Fruit fly (Drosophila melanogaster) whole organism, embryonic: ENCODE data around the gene Ntf-2.

Experiments used
- Abd-B ChIP-seq: fragments of 200-800 bp; sonication (Bioruptor generic); optimal IDR thresholded peaks from 2 replicates; lab custom pipeline; 2018; ENCODE audit warnings: missing biosample characterization, mild to moderate bottlenecking, missing genetic modification characterization, moderate library complexity
- Aef1 ChIP-seq: fragments of 200-800 bp; sonication (Bioruptor generic); IDR thresholded peaks from 3 replicates; pipeline ENCODE4 v1.3.6; 2022; ENCODE audit warnings: missing biosample characterization, missing genetic modification characterization
- Atf3 ChIP-seq: fragments of 200-800 bp; sonication (Bioruptor generic); optimal IDR thresholded peaks from 3 replicates; lab custom pipeline; 2016; ENCODE audit warnings: missing biosample characterization, missing genetic modification characterization
- Blimp-1 ChIP-seq: fragments of 200-800 bp; sonication (Bioruptor generic); optimal IDR thresholded peaks from 3 replicates; lab custom pipeline; 2018; ENCODE audit warnings: missing biosample characterization, missing genetic modification characterization, mild to moderate bottlenecking, moderate library complexity, missing genetic modification reagents
- CG11456 ChIP-seq: fragments of 200-800 bp; sonication (Bioruptor generic); IDR thresholded peaks from 3 replicates; pipeline ENCODE4 v1.3.6; 2022; ENCODE audit warnings: missing biosample characterization, missing genetic modification characterization
- CG14014 ChIP-seq: fragments of 200-800 bp; sonication (Bioruptor generic); IDR thresholded peaks from 2 replicates; pipeline ENCODE4 v1.3.6; 2022; ENCODE audit warnings: missing biosample characterization, missing genetic modification characterization
- CG17612 ChIP-seq: fragments of 200-800 bp; sonication (Bioruptor generic); IDR thresholded peaks from 2 replicates; pipeline ENCODE4 v1.3.6; 2022; ENCODE audit warnings: missing biosample characterization, missing genetic modification characterization
- CG2116 ChIP-seq: fragments of 200-800 bp; sonication (Bioruptor generic); optimal IDR thresholded peaks from 3 replicates; lab custom pipeline; 2018; ENCODE audit warnings: missing biosample characterization, mild to moderate bottlenecking, missing genetic modification characterization
- CG2129 ChIP-seq: fragments of 200-800 bp; sonication (Bioruptor generic); IDR thresholded peaks from 2 replicates; pipeline ENCODE4 v1.3.6; 2022; ENCODE audit warnings: missing biosample characterization, missing genetic modification characterization; ENCODE audit not compliant: partially characterized antibody
- CG2202 ChIP-seq: fragments of 200-800 bp; sonication (Bioruptor generic); optimal IDR thresholded peaks from 2 replicates; lab custom pipeline; 2018; ENCODE audit warnings: missing biosample characterization, mild to moderate bottlenecking, missing genetic modification characterization
- CG2889 ChIP-seq: fragments of 200-800 bp; sonication (Bioruptor generic); IDR thresholded peaks from 3 replicates; pipeline ENCODE4 v1.3.6; 2022; ENCODE audit warnings: missing biosample characterization, missing genetic modification characterization
- CG3838 ChIP-seq: fragments of 200-800 bp; sonication (Bioruptor generic); optimal IDR thresholded peaks from 3 replicates; lab custom pipeline; 2016; ENCODE audit warnings: missing biosample characterization, missing genetic modification characterization
- CG3847 ChIP-seq: fragments of 200-800 bp; sonication (Bioruptor generic); IDR thresholded peaks from 2 replicates; pipeline ENCODE4 v1.3.6; 2022; ENCODE audit warnings: missing biosample characterization, missing genetic modification characterization
- CG4282 ChIP-seq: fragments of 200-800 bp; sonication (Bioruptor generic); optimal IDR thresholded peaks from 2 replicates; lab custom pipeline; 2016; ENCODE audit warnings: missing biosample characterization, missing genetic modification characterization
- CG4707 ChIP-seq: fragments of 200-800 bp; sonication (Bioruptor generic); optimal IDR thresholded peaks from 2 replicates; lab custom pipeline; 2018; ENCODE audit warnings: missing biosample characterization, mild to moderate bottlenecking, missing genetic modification characterization, moderate library complexity
- CG6272 ChIP-seq: fragments of 200-800 bp; sonication (Bioruptor generic); IDR thresholded peaks from 2 replicates; pipeline ENCODE4 v1.3.6; 2022; ENCODE audit warnings: missing biosample characterization, missing genetic modification characterization
- CG6854 ChIP-seq: fragments of 200-800 bp; sonication (Bioruptor generic); optimal IDR thresholded peaks from 3 replicates; lab custom pipeline; 2017; ENCODE audit warnings: missing biosample characterization, mild to moderate bottlenecking, missing genetic modification characterization
- CG8290 ChIP-seq, 3 experiments: fragments of 200-800 bp; sonication (Bioruptor generic); optimal IDR thresholded peaks; 2 replicates each; lab custom pipeline; 2016 to 2019; ENCODE audit warnings: missing biosample characterization in 3 of 3, missing genetic modification characterization in 3 of 3, mild to moderate bottlenecking in 2 of 3, moderate library complexity in 1 of 3
- CG8924 ChIP-seq: fragments of 200-800 bp; optimal IDR thresholded peaks from 3 replicates; lab custom pipeline; 2019; ENCODE audit warnings: missing biosample characterization, mild to moderate bottlenecking, missing genetic modification characterization, moderate library complexity
- D ChIP-seq, 2 experiments: fragments of 200-800 bp in 1 of 2; fragments of >200 bp in 1 of 2; sonication (Bioruptor generic) in 1 of 2; optimal IDR thresholded peaks; 2 replicates in 1 of 2; 3 replicates in 1 of 2; lab custom pipeline; 2017; ENCODE audit warnings: mild to moderate bottlenecking in 1 of 2, missing biosample characterization in 1 of 2, missing genetic modification characterization in 1 of 2, missing genetic modification reagents in 1 of 2
- Deaf1 ChIP-seq: fragments of 200-800 bp; optimal IDR thresholded peaks from 3 replicates; lab custom pipeline; 2019; ENCODE audit warnings: missing biosample characterization, mild to moderate bottlenecking, missing genetic modification characterization, moderate library complexity
- Eip74EF ChIP-seq, 2 experiments: fragments of 200-800 bp in 1 of 2; fragments of >200 bp in 1 of 2; sonication (Bioruptor generic) in 1 of 2; optimal IDR thresholded peaks; 2 replicates each; lab custom pipeline; 2017 to 2019; ENCODE audit warnings: missing biosample characterization in 2 of 2, missing genetic modification characterization in 2 of 2, mild to moderate bottlenecking in 1 of 2, moderate library complexity in 1 of 2
- Elba2 ChIP-seq: fragments of 200-800 bp; sonication (Bioruptor generic); optimal IDR thresholded peaks from 3 replicates; lab custom pipeline; 2016; ENCODE audit warnings: missing biosample characterization, missing genetic modification characterization
- Gug ChIP-seq: fragments of 200-800 bp; sonication (Bioruptor generic); IDR thresholded peaks from 4 replicates; pipeline ENCODE4 v1.3.6; 2022; ENCODE audit warnings: missing biosample characterization, missing genetic modification characterization
- HmgZ ChIP-seq: fragments of 200-800 bp; sonication (Bioruptor generic); optimal IDR thresholded peaks from 2 replicates; lab custom pipeline; 2018; ENCODE audit warnings: missing biosample characterization, mild to moderate bottlenecking, missing genetic modification characterization
- Hr3 ChIP-seq: fragments of 200-800 bp; sonication (Bioruptor generic); optimal IDR thresholded peaks from 3 replicates; lab custom pipeline; 2016; ENCODE audit warnings: missing biosample characterization, missing genetic modification characterization
- NK7.1 ChIP-seq: fragments of 200-800 bp; sonication (Bioruptor generic); optimal IDR thresholded peaks from 3 replicates; lab custom pipeline; 2016; ENCODE audit warnings: missing biosample characterization, missing genetic modification characterization
- NfI ChIP-seq: fragments of 200-800 bp; sonication (Bioruptor generic); optimal IDR thresholded peaks from 3 replicates; lab custom pipeline; 2018; ENCODE audit warnings: missing biosample characterization, mild to moderate bottlenecking, missing genetic modification characterization, moderate library complexity
- Oaz ChIP-seq: fragments of 200-800 bp; sonication (Bioruptor generic); IDR thresholded peaks from 2 replicates; pipeline ENCODE4 v1.3.6; 2022; ENCODE audit warnings: missing biosample characterization, missing genetic modification characterization
- Optix ChIP-seq: fragments of 200-800 bp; sonication (Bioruptor generic); IDR thresholded peaks from 3 replicates; pipeline ENCODE4 v1.3.6; 2022; ENCODE audit warnings: missing biosample characterization, missing genetic modification characterization
- Ssrp ChIP-seq: fragments of 200-800 bp; sonication (Bioruptor generic); optimal IDR thresholded peaks from 2 replicates; lab custom pipeline; 2018; ENCODE audit warnings: missing biosample characterization, mild to moderate bottlenecking, missing genetic modification characterization, moderate library complexity
- Stat92E ChIP-seq, 3 experiments: fragments of >200 bp in 2 of 3; fragments of 200-800 bp in 1 of 3; sonication (Bioruptor generic) in 1 of 3; optimal IDR thresholded peaks; 2 replicates each; lab custom pipeline; 2017 to 2019; ENCODE audit warnings: missing biosample characterization in 3 of 3, missing genetic modification characterization in 3 of 3, mild to moderate bottlenecking in 1 of 3, moderate library complexity in 1 of 3
- ase ChIP-seq: fragments of 200-800 bp; sonication (Bioruptor generic); IDR thresholded peaks from 3 replicates; pipeline ENCODE4 v1.3.6; 2022; ENCODE audit warnings: missing biosample characterization, missing genetic modification characterization
- bbx ChIP-seq: fragments of 200-800 bp; sonication (Bioruptor generic); IDR thresholded peaks from 2 replicates; pipeline ENCODE4 v1.3.6; 2022; ENCODE audit warnings: missing biosample characterization, missing genetic modification characterization; ENCODE audit not compliant: partially characterized antibody
- bigmax ChIP-seq: fragments of 200-800 bp; sonication (Bioruptor generic); optimal IDR thresholded peaks from 2 replicates; lab custom pipeline; 2018; ENCODE audit warnings: missing biosample characterization, mild to moderate bottlenecking, missing genetic modification characterization
- bowl ChIP-seq: fragments of 200-800 bp; sonication (Bioruptor generic); IDR thresholded peaks from 2 replicates; pipeline ENCODE4 v1.3.6; 2022; ENCODE audit warnings: missing biosample characterization, missing genetic modification characterization
- btn ChIP-seq: fragments of 200-800 bp; sonication (Bioruptor generic); optimal IDR thresholded peaks from 2 replicates; lab custom pipeline; 2016; ENCODE audit warnings: missing biosample characterization, missing genetic modification characterization
- fd64A ChIP-seq: fragments of 200-800 bp; sonication (Bioruptor generic); optimal IDR thresholded peaks from 3 replicates; lab custom pipeline; 2018; ENCODE audit warnings: missing biosample characterization, mild to moderate bottlenecking, missing genetic modification characterization
- hkb ChIP-seq, 2 experiments: fragments of 200-800 bp in 1 of 2; fragments of >200 bp in 1 of 2; sonication (Bioruptor generic) in 1 of 2; IDR thresholded peaks in 1 of 2; optimal IDR thresholded peaks in 1 of 2; 2 replicates each; pipeline versions ENCODE4 v1.3.6 to Lab custom; 2017 to 2022; ENCODE audit warnings: missing biosample characterization in 1 of 2, missing genetic modification characterization in 1 of 2
- knrl ChIP-seq: fragments of 200-800 bp; sonication (Bioruptor generic); IDR thresholded peaks from 3 replicates; pipeline ENCODE4 v1.3.6; 2022; ENCODE audit warnings: missing biosample characterization, missing genetic modification characterization; ENCODE audit not compliant: partially characterized antibody
- odd ChIP-seq: fragments of 200-800 bp; sonication (Bioruptor generic); optimal IDR thresholded peaks from 2 replicates; lab custom pipeline; 2017; ENCODE audit warnings: missing biosample characterization, mild to moderate bottlenecking, missing genetic modification characterization
- run ChIP-seq: fragments of 200-800 bp; sonication (Bioruptor generic); optimal IDR thresholded peaks from 3 replicates; lab custom pipeline; 2018; ENCODE audit warnings: missing biosample characterization, mild to moderate bottlenecking, missing genetic modification characterization
- tin ChIP-seq: fragments of 200-800 bp; sonication (Bioruptor generic); optimal IDR thresholded peaks from 3 replicates; lab custom pipeline; 2016; ENCODE audit warnings: missing biosample characterization, missing genetic modification characterization
- toy ChIP-seq: fragments of 200-800 bp; sonication (Bioruptor generic); IDR thresholded peaks from 2 replicates; pipeline ENCODE4 v1.3.6; 2022; ENCODE audit warnings: missing biosample characterization, missing genetic modification characterization
- tup ChIP-seq: fragments of 200-800 bp; sonication (Bioruptor generic); optimal IDR thresholded peaks from 2 replicates; lab custom pipeline; 2016; ENCODE audit warnings: missing biosample characterization, mild to moderate bottlenecking, missing genetic modification characterization, moderate library complexity
- usp ChIP-seq: fragments of >200 bp; optimal IDR thresholded peaks from 2 replicates; lab custom pipeline; 2017; ENCODE audit warnings: missing biosample characterization, missing genetic modification characterization
- vnd ChIP-seq: fragments of 200-800 bp; sonication (Bioruptor generic); IDR thresholded peaks from 3 replicates; pipeline ENCODE4 v1.3.6; 2022; ENCODE audit warnings: missing biosample characterization, missing genetic modification characterization; ENCODE audit not compliant: partially characterized antibody

Gene Ntf-2

DNA sequence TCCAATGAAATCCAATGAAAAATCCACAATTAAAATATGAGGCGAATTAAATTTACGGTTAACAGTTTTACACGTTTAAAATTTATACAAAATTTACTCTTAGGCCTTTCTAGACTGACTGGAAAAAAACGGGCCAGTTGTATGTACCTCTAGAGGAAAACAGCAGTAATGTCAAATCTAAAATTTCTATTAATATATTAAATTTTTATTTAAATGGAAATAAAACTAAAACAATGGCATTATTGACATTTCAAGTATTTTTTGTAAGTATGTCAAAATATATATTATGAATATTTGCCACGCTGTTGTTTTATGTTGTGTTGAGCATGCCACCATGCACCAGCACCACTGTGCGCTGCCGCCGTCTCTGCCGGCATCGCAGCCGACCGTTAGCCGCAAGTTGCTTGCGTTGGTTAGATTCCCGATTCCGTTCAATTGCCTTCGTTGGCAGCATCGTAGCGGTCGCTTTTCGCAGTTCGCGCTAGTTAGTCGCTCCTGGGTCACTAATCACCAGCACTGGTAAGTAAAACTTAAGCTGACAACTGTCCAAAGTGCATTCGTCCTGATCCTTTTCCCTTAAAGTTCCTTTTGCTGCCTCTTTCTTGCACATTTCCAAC is 9.7 kb downstream of the Ntf-2 start, which contains the start of gene Cbs (continued):
- TF ChIP-seq CG4707 (GFP tag; lab: Kevin White, UChicago) (peak; percentile 69), Stat92E (GFP tag; optimal IDR thresholded peaks at IDR 0.05; lab: Kevin White, UChicago) (no peak), Ssrp (tag; lab: Kevin White, UChicago) (peak; percentile 52), bigmax (no peak), Aef1 (GFP tag; lab: Robert Waterston, UW) (peak; percentile 50; the same call in 1 of the 3 replicates), NfI (GFP tag; lab: Kevin White, UChicago) (peak; percentile 60), CG14014 (GFP tag; lab: Robert Waterston, UW) (peak; percentile 57), bowl (GFP tag; lab: Robert Waterston, UW) (no peak), vnd (GFP tag; lab: Robert Waterston, UW) (no peak), CG3847 (GFP tag; lab: Robert Waterston, UW) (peak; percentile 75), HmgZ (peak; percentile 44), hkb (optimal IDR thresholded peaks at IDR 0.05; lab: Kevin White, UChicago) (no peak), hkb (GFP tag; IDR thresholded peaks at IDR 0.05; lab: Robert Waterston, UW) (peak; percentile 66), odd (peak; percentile 63), D (optimal IDR thresholded peaks at IDR 0.05; lab: Kevin White, UChicago) (no peak), D (GFP tag; optimal IDR thresholded peaks at IDR 0.05; lab: Kevin White, UChicago) (no peak), knrl (GFP tag; lab: Robert Waterston, UW) (no peak), CG2116 (GFP tag; lab: Kevin White, UChicago) (peak; percentile 1), bbx (GFP tag; lab: Robert Waterston, UW) (peak; percentile 48; the same call in 1 of the 2 replicates), CG2129 (GFP tag; lab: Robert Waterston, UW) (no peak), Optix (GFP tag; lab: Robert Waterston, UW) (peak; percentile 80), Abd-B (GFP tag; lab: Kevin White, UChicago) (peak; percentile 22), CG2202 (tag; lab: Kevin White, UChicago) (no peak), tup (GFP tag; lab: Kevin White, UChicago) (peak; percentile 16), usp (GFP tag; lab: Kevin White, UChicago) (no peak), Deaf1 (tag; lab: Kevin White, UChicago) (peak; percentile 88), CG3838 (GFP tag; lab: Kevin White, UChicago) (no peak), CG8924 (tag; lab: Kevin White, UChicago) (peak; percentile 67), ase (GFP tag; lab: Robert Waterston, UW) (peak; percentile 57; the same call in 1 of the 3 replicates), Eip74EF (GFP tag; optimal IDR thresholded peaks at IDR 0.05; lab: Kevin White, UChicago) (peak in 1 of 2 experiments; percentile 27), Elba2 (GFP tag; lab: Kevin White, UChicago) (no peak), fd64A (GFP tag; lab: Kevin White, UChicago) (no peak), btn (GFP tag; lab: Kevin White, UChicago) (no peak), Blimp-1 (GFP tag; lab: Kevin White, UChicago) (no peak), Oaz (GFP tag; lab: Robert Waterston, UW) (0 out of 2 replicates have a peak, but pooled peaks have one; percentile 39), CG11456 (GFP tag; lab: Robert Waterston, UW) (peak; percentile 76; the same call in 2 of the 3 replicates), CG6272 (peak; percentile 69), tin (GFP tag; lab: Kevin White, UChicago) (peak; percentile 54), CG2889 (GFP tag; lab: Robert Waterston, UW) (0 out of 3 replicates have a peak, but pooled peaks have one; percentile 62), CG8290 (GFP tag; optimal IDR thresholded peaks at IDR 0.05; lab: Kevin White, UChicago) (no peak), CG8290 (tag; optimal IDR thresholded peaks at IDR 0.05; lab: Kevin White, UChicago) (peak in 1 of 2 experiments; percentile 76), Gug (peak; percentile 74; the same call in 3 of the 4 replicates), CG4282 (GFP tag; lab: Kevin White, UChicago) (no peak), CG17612 (peak; percentile 61; the same call in 1 of the 2 replicates), NK7.1 (GFP tag; lab: Kevin White, UChicago) (no peak), Hr3 (GFP tag; lab: Kevin White, UChicago) (peak; percentile 43), toy (GFP tag; lab: Robert Waterston, UW) (no peak), run (tag; lab: Kevin White, UChicago) (no peak), CG6854 (GFP tag; lab: Kevin White, UChicago) (no peak), Atf3 (GFP tag; lab: Kevin White, UChicago) (no peak)
